Fruit fly (Drosophila melanogaster) whole organism, prepupa: ENCODE data around the gene CG44227.

Source experiments
- Blimp-1 ChIP-seq: fragments of 200-800 bp; sonication (Bioruptor generic); optimal IDR thresholded peaks from 3 replicates; lab custom pipeline; 2017; ENCODE audit warnings: missing biosample characterization, missing genetic modification characterization, mild to moderate bottlenecking, moderate library complexity, missing genetic modification reagents
- CG10669 ChIP-seq: fragments of 200-800 bp; sonication (Bioruptor generic); optimal IDR thresholded peaks from 3 replicates; lab custom pipeline; 2018; ENCODE audit warnings: missing biosample characterization, mild to moderate bottlenecking, missing genetic modification characterization, moderate library complexity
- CG15336 ChIP-seq: fragments of 200-800 bp; sonication (Bioruptor generic); IDR thresholded peaks from 2 replicates; pipeline ENCODE4 v1.3.6; 2022; ENCODE audit warnings: missing biosample characterization, missing genetic modification characterization
- CG3032 ChIP-seq: fragments of 200-800 bp; optimal IDR thresholded peaks from 2 replicates; lab custom pipeline; 2019; ENCODE audit warnings: missing biosample characterization, mild to moderate bottlenecking, missing genetic modification characterization, moderate library complexity
- CG6854 ChIP-seq: fragments of 200-800 bp; sonication (Bioruptor generic); optimal IDR thresholded peaks from 2 replicates; lab custom pipeline; 2017; ENCODE audit warnings: missing biosample characterization, mild to moderate bottlenecking, missing genetic modification characterization
- Gug ChIP-seq: fragments of 200-800 bp; sonication (Bioruptor generic); IDR thresholded peaks from 2 replicates; pipeline ENCODE4 v1.3.6; 2022; ENCODE audit warnings: missing biosample characterization, missing genetic modification characterization
- Lpt ChIP-seq: fragments of 200-800 bp; sonication (Bioruptor generic); optimal IDR thresholded peaks from 3 replicates; lab custom pipeline; 2016; ENCODE audit warnings: missing biosample characterization, missing genetic modification characterization
- cyc ChIP-seq: fragments of 200-800 bp; sonication (Bioruptor generic); optimal IDR thresholded peaks from 3 replicates; lab custom pipeline; 2016; ENCODE audit warnings: missing biosample characterization, missing genetic modification characterization
- fd59A ChIP-seq: fragments of 200-800 bp; sonication (Bioruptor generic); optimal IDR thresholded peaks from 2 replicates; lab custom pipeline; 2017; ENCODE audit warnings: missing biosample characterization, mild to moderate bottlenecking, missing genetic modification characterization, missing genetic modification reagents
- fd85E ChIP-seq: fragments of 200-800 bp; sonication (Bioruptor generic); optimal IDR thresholded peaks from 3 replicates; lab custom pipeline; 2016; ENCODE audit warnings: missing biosample characterization, missing genetic modification characterization
- spab ChIP-seq: fragments of 200-800 bp; sonication (Bioruptor generic); optimal IDR thresholded peaks from 2 replicates; lab custom pipeline; 2017; ENCODE audit warnings: missing biosample characterization, mild to moderate bottlenecking, missing genetic modification characterization, missing genetic modification reagents
- vri ChIP-seq: fragments of 200-800 bp; sonication (Bioruptor generic); optimal IDR thresholded peaks from 3 replicates; lab custom pipeline; 2016; ENCODE audit warnings: missing biosample characterization, mild to moderate bottlenecking, missing genetic modification characterization

dm6 chr3R:8718356-8718755, 33.4 kb upstream of the CG44227 start, which contains the start of gene Cks85A:
- TF ChIP-seq CG10669 (GFP tag; lab: Kevin White, UChicago) (no peak), CG6854 (GFP tag; lab: Kevin White, UChicago) (no peak), fd85E (GFP tag; lab: Kevin White, UChicago) (no peak), CG3032 (tag; lab: Kevin White, UChicago) (no peak), Gug (GFP tag; lab: Robert Waterston, UW) (no peak), Blimp-1 (GFP tag; lab: Kevin White, UChicago) (no peak), cyc (GFP tag; lab: Kevin White, UChicago) (no peak), fd59A (no peak), spab (GFP tag; lab: Kevin White, UChicago) (no peak), CG15336 (GFP tag; lab: Robert Waterston, UW) (no peak), vri (GFP tag; lab: Kevin White, UChicago) (no peak), Lpt (GFP tag; lab: Kevin White, UChicago) (no peak)
